Worm (Caenorhabditis elegans) whole organism, early embryonic: ENCODE data around the gene C08F8.6.

Source experiments
- B0310.2 ChIP-seq: sonication (generic microtip); optimal IDR thresholded peaks from 2 replicates; lab custom pipeline; 2016; ENCODE audit warnings: mild to moderate bottlenecking, missing genetic modification characterization, missing compliant biosample characterization
- F13C5.2 ChIP-seq: sonication (generic microtip); optimal IDR thresholded peaks from 2 replicates; lab custom pipeline; 2017; ENCODE audit warnings: mild to moderate bottlenecking, missing genetic modification characterization, inconsistent platforms, missing compliant biosample characterization
- aly-1 ChIP-seq: sonication (generic microtip); optimal IDR thresholded peaks from 2 replicates; lab custom pipeline; 2016; ENCODE audit warnings: missing genetic modification characterization, missing compliant biosample characterization
- ama-1 ChIP-seq: fragments of 150-350 bp; optimal IDR thresholded peaks from 2 replicates; lab custom pipeline; 2014
- ceh-13 ChIP-seq: fragments of 200-800 bp; sonication (Bioruptor generic); optimal IDR thresholded peaks from 2 replicates; lab custom pipeline; 2018; ENCODE audit warnings: mild to moderate bottlenecking, missing genetic modification characterization, missing compliant biosample characterization
- ceh-36 ChIP-seq: sonication (generic microtip); optimal IDR thresholded peaks from 2 replicates; lab custom pipeline; 2016; ENCODE audit warnings: missing genetic modification characterization, inconsistent platforms, missing compliant biosample characterization
- ets-7 ChIP-seq: sonication (generic microtip); optimal IDR thresholded peaks from 2 replicates; lab custom pipeline; 2016; ENCODE audit warnings: missing genotype, missing genetic modification characterization, missing compliant biosample characterization
- flt-1 ChIP-seq: fragments of 200-800 bp; sonication (Bioruptor generic); IDR thresholded peaks from 2 replicates; pipeline ENCODE4 v1.3.6; 2022; ENCODE audit warnings: missing genetic modification characterization, missing compliant biosample characterization
- hmbx-1 ChIP-seq: sonication (generic microtip); optimal IDR thresholded peaks from 2 replicates; lab custom pipeline; 2016; ENCODE audit warnings: mild to moderate bottlenecking, missing genetic modification characterization, missing compliant biosample characterization
- hmg-4 ChIP-seq: fragments of 200-800 bp; sonication (Bioruptor generic); optimal IDR thresholded peaks from 2 replicates; lab custom pipeline; 2018; ENCODE audit warnings: mild to moderate bottlenecking, missing genetic modification characterization, missing compliant biosample characterization
- hnd-1 ChIP-seq: sonication (generic microtip); optimal IDR thresholded peaks from 2 replicates; lab custom pipeline; 2016; ENCODE audit warnings: missing genetic modification characterization, missing compliant biosample characterization
- pes-1 ChIP-seq: fragments of 200-800 bp; sonication (Bioruptor generic); IDR thresholded peaks from 2 replicates; pipeline ENCODE4 v1.3.6; 2022; ENCODE audit warnings: missing genetic modification reagents, missing genetic modification characterization, missing compliant biosample characterization
- scrt-1 ChIP-seq: fragments of 200-800 bp; sonication (Bioruptor generic); IDR thresholded peaks from 2 replicates; pipeline ENCODE4 v1.3.6; 2022; ENCODE audit warnings: missing genetic modification characterization, missing compliant biosample characterization
- sea-1 ChIP-seq: fragments of 200-800 bp; sonication (Bioruptor generic); conservative IDR thresholded peaks from 2 replicates; pipeline ENCODE4 v1.3.6; 2022; ENCODE audit warnings: missing genetic modification characterization, missing compliant biosample characterization
- tbx-11 ChIP-seq: fragments of 200-800 bp; sonication (Bioruptor generic); IDR thresholded peaks from 2 replicates; pipeline ENCODE4 v1.3.6; 2022; ENCODE audit warnings: missing genetic modification characterization, missing compliant biosample characterization
- tbx-37 ChIP-seq: fragments of 200-800 bp; sonication (Bioruptor generic); conservative IDR thresholded peaks from 2 replicates; pipeline ENCODE4 v1.3.6; 2022; ENCODE audit warnings: missing genetic modification reagents, missing genetic modification characterization, missing compliant biosample characterization
- tra-4 ChIP-seq: sonication (generic microtip); optimal IDR thresholded peaks from 2 replicates; lab custom pipeline; 2017; ENCODE audit warnings: missing genetic modification characterization, missing compliant biosample characterization

The C08F8.6 gene

ce11 chrIV:11174772-11175171 is 10.0 kb upstream of the C08F8.6 start:
- TF ChIP-seq sea-1 (GFP tag; lab: Robert Waterston, UW) (no peak), tbx-11 (GFP tag; lab: Robert Waterston, UW) (no peak), F13C5.2 (tag; lab: Kevin White, UChicago) (no peak), ceh-36 (tag; lab: Kevin White, UChicago) (no peak), ama-1 (lab: Kevin White, UChicago) (no peak), pes-1 (GFP tag; lab: Robert Waterston, UW) (no peak), hnd-1 (tag; lab: Kevin White, UChicago) (no peak), hmbx-1 (tag; lab: Kevin White, UChicago) (no peak), hmg-4 (GFP tag; lab: Kevin White, UChicago) (no peak), B0310.2 (tag; lab: Kevin White, UChicago) (no peak), tbx-37 (no peak), flt-1 (GFP tag; lab: Robert Waterston, UW) (no peak), aly-1 (tag; lab: Kevin White, UChicago) (no peak), tra-4 (tag; lab: Kevin White, UChicago) (no peak), scrt-1 (GFP tag; lab: Robert Waterston, UW) (no peak), ets-7 (no peak)

- TF ChIP-seq hmbx-1 (tag; lab: Kevin White, UChicago) (no peak), tra-4 (tag; lab: Kevin White, UChicago) (no peak), hnd-1 (tag; lab: Kevin White, UChicago) (no peak), tbx-11 (GFP tag; lab: Robert Waterston, UW) (no peak), flt-1 (GFP tag; lab: Robert Waterston, UW) (no peak), ets-7 (no peak), ama-1 (lab: Kevin White, UChicago) (no peak), pes-1 (GFP tag; lab: Robert Waterston, UW) (no peak), aly-1 (tag; lab: Kevin White, UChicago) (no peak)
Measured at ce11 chrIV:11169652-11170051, 4.9 kb upstream of the C08F8.6 start, which contains the start of gene nhr-67. nhr-67 (plus strand) TSS chrIV:11169748.

ce11 chrIV:11162451-11162850 is 2.3 kb downstream of the C08F8.6 start, which contains the start of gene fbxb-9:
fbxb-9 (minus strand) TSS chrIV:11162551.
- TF ChIP-seq tbx-37: no peak
- TF ChIP-seq pes-1 (GFP tag; lab: Robert Waterston, UW): no peak
- no peak for TF ChIP-seq F13C5.2 (tag; lab: Kevin White, UChicago)
- TF ChIP-seq tra-4 (tag; lab: Kevin White, UChicago): no peak
- no peak for TF ChIP-seq ets-7
- no peak for TF ChIP-seq hnd-1 (tag; lab: Kevin White, UChicago)
- TF ChIP-seq ceh-36 (tag; lab: Kevin White, UChicago): no peak
- TF ChIP-seq ama-1 (lab: Kevin White, UChicago): no peak
- TF ChIP-seq sea-1 (GFP tag; lab: Robert Waterston, UW): no peak
- TF ChIP-seq B0310.2 (tag; lab: Kevin White, UChicago): no peak
- no peak for TF ChIP-seq flt-1 (GFP tag; lab: Robert Waterston, UW)
- TF ChIP-seq hmg-4 (GFP tag; lab: Kevin White, UChicago): no peak
- TF ChIP-seq ceh-13 (GFP tag; lab: Kevin White, UChicago): no peak
- TF ChIP-seq scrt-1 (GFP tag; lab: Robert Waterston, UW): no peak
- no peak for TF ChIP-seq hmbx-1 (tag; lab: Kevin White, UChicago)
- no peak for TF ChIP-seq aly-1 (tag; lab: Kevin White, UChicago)
- TF ChIP-seq tbx-11 (GFP tag; lab: Robert Waterston, UW): no peak

- TF ChIP-seq tbx-37 (no peak), ama-1 (lab: Kevin White, UChicago) (no peak), tbx-11 (GFP tag; lab: Robert Waterston, UW) (no peak), ceh-13 (GFP tag; lab: Kevin White, UChicago) (no peak)
Measured at ce11 chrIV:11160707-11161106, 4.0 kb downstream of the C08F8.6 start, which contains the start of gene C08F8.15. C08F8.15 (minus strand) TSS chrIV:11160807.

- TF ChIP-seq ceh-36 (tag; lab: Kevin White, UChicago) (no peak), ceh-13 (GFP tag; lab: Kevin White, UChicago) (no peak), tbx-37 (no peak), flt-1 (GFP tag; lab: Robert Waterston, UW) (no peak), hmg-4 (GFP tag; lab: Kevin White, UChicago) (no peak), tra-4 (tag; lab: Kevin White, UChicago) (no peak), hnd-1 (tag; lab: Kevin White, UChicago) (no peak), F13C5.2 (tag; lab: Kevin White, UChicago) (no peak), hmbx-1 (tag; lab: Kevin White, UChicago) (no peak), sea-1 (GFP tag; lab: Robert Waterston, UW) (no peak), pes-1 (GFP tag; lab: Robert Waterston, UW) (no peak), B0310.2 (tag; lab: Kevin White, UChicago) (no peak), ets-7 (no peak), aly-1 (tag; lab: Kevin White, UChicago) (no peak), ama-1 (lab: Kevin White, UChicago) (no peak), tbx-11 (GFP tag; lab: Robert Waterston, UW) (no peak), scrt-1 (GFP tag; lab: Robert Waterston, UW) (no peak)
Measured at ce11 chrIV:11159886-11160285, 4.8 kb downstream of the C08F8.6 start, which contains the start of gene mboa-4. mboa-4 (minus strand) TSS chrIV:11159986.

ce11 chrIV:11156526-11156925 is 8.2 kb downstream of the C08F8.6 start:
- no peak for TF ChIP-seq hmbx-1 (tag; lab: Kevin White, UChicago)
- TF ChIP-seq tbx-11 (GFP tag; lab: Robert Waterston, UW): no peak
- no peak for TF ChIP-seq tra-4 (tag; lab: Kevin White, UChicago)
- TF ChIP-seq ets-7: no peak
- no peak for TF ChIP-seq hmg-4 (GFP tag; lab: Kevin White, UChicago)
- no peak for TF ChIP-seq pes-1 (GFP tag; lab: Robert Waterston, UW)
- no peak for TF ChIP-seq flt-1 (GFP tag; lab: Robert Waterston, UW)
- no peak for TF ChIP-seq B0310.2 (tag; lab: Kevin White, UChicago)
- no peak for TF ChIP-seq hnd-1 (tag; lab: Kevin White, UChicago)
- TF ChIP-seq scrt-1 (GFP tag; lab: Robert Waterston, UW): no peak
- TF ChIP-seq ceh-13 (GFP tag; lab: Kevin White, UChicago): no peak
- TF ChIP-seq sea-1 (GFP tag; lab: Robert Waterston, UW): no peak
